Worm (Caenorhabditis elegans): ENCODE measurements around the gene C15B12.2.

C15B12.2 gene

ce11 chrX:6455157-6455556, 8.1 kb upstream of the C15B12.2 start, which contains the start of gene nas-33:
nas-33 (minus strand) TSS chrX:6455257.
- TF ChIP-seq ceh-27 (GFP tag; optimal IDR thresholded peaks at IDR 0.05), result no peak
- TF ChIP-seq snpc-4 (GFP tag; optimal IDR thresholded peaks at IDR 0.05), result no peak
- no peak for TF ChIP-seq snpc-4 (tag; optimal IDR thresholded peaks at IDR 0.05)
- no peak for TF ChIP-seq nhr-80 (tag; optimal IDR thresholded peaks at IDR 0.05)
- no peak for TF ChIP-seq madf-3 (GFP tag; IDR thresholded peaks at IDR 0.05)
- TF ChIP-seq hmg-20 (GFP tag; IDR thresholded peaks at IDR 0.05), result no peak
- no peak for TF ChIP-seq dpff-1 (tag; optimal IDR thresholded peaks at IDR 0.05)
- TF ChIP-seq pbrm-1 (GFP tag; IDR thresholded peaks at IDR 0.05), result no peak
- TF ChIP-seq lir-1 (GFP tag; conservative IDR thresholded peaks at IDR 0.05), result no peak
- no peak for TF ChIP-seq hsf-1 (GFP tag; IDR thresholded peaks at IDR 0.05)
- TF ChIP-seq him-1 (tag; optimal IDR thresholded peaks at IDR 0.05), result no peak
- no peak for TF ChIP-seq let-526 (GFP tag; IDR thresholded peaks at IDR 0.05)
- TF ChIP-seq hlh-12 (tag; optimal IDR thresholded peaks at IDR 0.05), result no peak

ce11 chrX:6456567-6456966, 6.6 kb upstream of the C15B12.2 start, which contains the start of gene pept-1:
pept-1 (plus strand) TSS chrX:6456872.
- TF ChIP-seq pha-4 (tag; optimal IDR thresholded peaks at IDR 0.05), result no peak
- no peak for TF ChIP-seq ceh-58 (GFP tag; IDR thresholded peaks at IDR 0.05)
- no peak for TF ChIP-seq ztf-3 (GFP tag; optimal IDR thresholded peaks at IDR 0.05)
- no peak for TF ChIP-seq ceh-100 (GFP tag; IDR thresholded peaks at IDR 0.05)
- TF ChIP-seq Y53F4B.3 (GFP tag; IDR thresholded peaks at IDR 0.05), result no peak
- TF ChIP-seq D2030.7 (GFP tag; IDR thresholded peaks at IDR 0.05), result no peak
- TF ChIP-seq lag-1 (GFP tag; IDR thresholded peaks at IDR 0.05), result no peak
- no peak for TF ChIP-seq C06A6.2 (GFP tag; conservative IDR thresholded peaks at IDR 0.05)
- no peak for TF ChIP-seq ztf-18 (tag; optimal IDR thresholded peaks at IDR 0.05)
- TF ChIP-seq ceh-40 (GFP tag; IDR thresholded peaks at IDR 0.05), result no peak
- peak; percentile 99 for TF ChIP-seq nhr-80 (tag; optimal IDR thresholded peaks at IDR 0.05)
- TF ChIP-seq lin-26 (GFP tag; IDR thresholded peaks at IDR 0.05), result no peak
- TF ChIP-seq xnd-1 (tag; optimal IDR thresholded peaks at IDR 0.05), result no peak
- TF ChIP-seq egl-18 (GFP tag; IDR thresholded peaks at IDR 0.05), result no peak
- peak; percentile 25 for TF ChIP-seq tbp1 (GFP tag; optimal IDR thresholded peaks at IDR 0.05)
- no peak for TF ChIP-seq snpc-1.3 (tag; optimal IDR thresholded peaks at IDR 0.05; ENCODE audit: insufficient read depth)
- no peak for TF ChIP-seq ztf-26 (tag; optimal IDR thresholded peaks at IDR 0.05)
- TF ChIP-seq Y67H2A.10 (GFP tag; conservative IDR thresholded peaks at IDR 0.05), result no peak
- no peak for TF ChIP-seq Y95B8A.8 (GFP tag; IDR thresholded peaks at IDR 0.05)
- TF ChIP-seq unc-62 (GFP tag; optimal IDR thresholded peaks at IDR 0.05), result no peak
- no peak for TF ChIP-seq unc-130 (GFP tag; optimal IDR thresholded peaks at IDR 0.05)
- TF ChIP-seq ceh-91 (GFP tag; IDR thresholded peaks at IDR 0.05), result no peak
- no peak for TF ChIP-seq gei-17 (GFP tag; optimal IDR thresholded peaks at IDR 0.05)
- no peak for TF ChIP-seq attf-5 (GFP tag; optimal IDR thresholded peaks at IDR 0.05)
- TF ChIP-seq rec-8 (tag; optimal IDR thresholded peaks at IDR 0.05), result no peak
- TF ChIP-seq F37B4.10 (GFP tag; IDR thresholded peaks at IDR 0.05), result no peak
- peak; percentile 74 for TF ChIP-seq dox-1 (GFP tag; IDR thresholded peaks at IDR 0.05)
- peak; percentile 12 to 13 for TF ChIP-seq let-607 (tag; optimal IDR thresholded peaks at IDR 0.05)
- TF ChIP-seq nfyb-1 (GFP tag; IDR thresholded peaks at IDR 0.05), result no peak
- no peak for TF ChIP-seq hmg-1.2 (GFP tag; IDR thresholded peaks at IDR 0.05)
- TF ChIP-seq Y56A3A.18 (GFP tag; IDR thresholded peaks at IDR 0.05), result peak; percentile 70; the same call in 1 of the 2 replicates
- no peak for TF ChIP-seq ceh-79 (tag; optimal IDR thresholded peaks at IDR 0.05)
- TF ChIP-seq athp-1 (tag; optimal IDR thresholded peaks at IDR 0.05), result no peak
- no peak for TF ChIP-seq nfya-1 (tag; optimal IDR thresholded peaks at IDR 0.05; ENCODE audit: borderline replicate concordance, insufficient read depth)
- TF ChIP-seq tbx-9 (tag; optimal IDR thresholded peaks at IDR 0.05; ENCODE audit: borderline replicate concordance), result no peak
- TF ChIP-seq aptf-2 (GFP tag; conservative IDR thresholded peaks at IDR 0.05), result no peak
- TF ChIP-seq ztf-25 (GFP tag; IDR thresholded peaks at IDR 0.05), result no peak
- TF ChIP-seq let-526 (GFP tag; IDR thresholded peaks at IDR 0.05), result no peak

All from whole organism, young adult.